Worm (Caenorhabditis elegans): ENCODE data around the gene glb-34.

ce11 chrIV:14621117-14621516 is 48.6 kb upstream of the glb-34 start:
- TF ChIP-seq unc-62 (GFP tag; optimal IDR thresholded peaks at IDR 0.05 in 1 of 2) (peak in 1 of 2 experiments; percentile 71), unc-62 (tag; optimal IDR thresholded peaks at IDR 0.05) (no peak), fkh-10 (GFP tag; optimal IDR thresholded peaks at IDR 0.05) (no peak), ces-1 (GFP tag; optimal IDR thresholded peaks at IDR 0.05) (no peak), set-16 (GFP tag; IDR thresholded peaks at IDR 0.05) (peak; percentile 18; the same call in 1 of the 2 replicates), skn-1 (tag; optimal IDR thresholded peaks at IDR 0.05) (no peak), pha-4 (GFP tag; IDR thresholded peaks at IDR 0.05) (no peak), pha-4 (tag; optimal IDR thresholded peaks at IDR 0.05) (no peak), mdl-1 (tag; optimal IDR thresholded peaks at IDR 0.05) (no peak), sdz-12 (GFP tag; optimal IDR thresholded peaks at IDR 0.05) (no peak), mxl-2 (GFP tag; conservative IDR thresholded peaks at IDR 0.05) (no peak), daf-12 (tag; optimal IDR thresholded peaks at IDR 0.05) (no peak), zfp-2 (tag; optimal IDR thresholded peaks at IDR 0.05) (no peak)
